Fruit fly (Drosophila melanogaster): ENCODE measurements around the gene CG14223.

Gene CG14223

DNA sequence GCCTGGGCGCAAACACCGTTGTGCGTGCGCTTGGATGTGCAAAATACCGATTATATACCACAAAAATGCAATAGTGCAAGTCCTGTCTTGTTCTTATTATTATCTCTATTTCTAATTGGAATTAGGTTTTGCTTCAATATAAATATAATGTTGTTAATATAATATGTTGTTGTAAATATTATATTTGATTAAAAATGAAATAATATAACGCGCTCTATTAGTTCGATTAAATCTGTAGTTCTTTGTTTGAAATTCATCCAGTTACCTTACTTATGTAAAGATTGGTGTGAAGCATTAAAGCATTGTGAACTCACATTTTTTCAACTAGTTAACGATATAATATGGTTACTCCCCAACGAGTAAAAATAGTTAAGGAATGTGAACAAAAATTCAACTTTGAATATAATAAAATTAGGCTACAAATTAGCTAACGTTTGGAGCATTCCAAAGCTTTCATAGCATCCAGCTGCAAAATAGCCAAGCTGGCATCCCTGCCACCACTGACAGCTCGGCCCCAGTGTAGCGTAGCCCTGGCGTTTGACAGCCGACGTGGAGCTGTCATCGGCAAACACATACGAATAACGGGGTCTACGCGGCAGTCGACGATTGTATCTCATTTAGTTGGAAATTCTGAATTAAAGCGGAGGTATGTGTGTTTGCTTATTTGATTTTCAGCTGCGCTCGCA lies 20.8 kb downstream of the CG14223 start, which contains the start of the genes CG12237 and Sec61gamma (continued):
- TF ChIP-seq insv (GFP tag; optimal IDR thresholded peaks at IDR 0.05) = peak in 1 of 2 experiments; percentile 89
- no peak for TF ChIP-seq Oli (tag; optimal IDR thresholded peaks at IDR 0.05)
- no peak for TF ChIP-seq CG3407 (GFP tag; optimal IDR thresholded peaks at IDR 0.05)
- TF ChIP-seq Sin3A (optimal IDR thresholded peaks at IDR 0.05) = peak; percentile 16
- TF ChIP-seq CG10366 (GFP tag; IDR thresholded peaks at IDR 0.05) = peak; percentile 21; the same call in 1 of the 2 replicates
- TF ChIP-seq CG11560 (tag; IDR thresholded peaks at IDR 0.05) = no peak
- no peak for TF ChIP-seq Blimp-1 (GFP tag; optimal IDR thresholded peaks at IDR 0.05)
- peak; percentile 10 for TF ChIP-seq nerfin-1 (tag; optimal IDR thresholded peaks at IDR 0.05)
- peak in 1 of 2 experiments; percentile 11 for TF ChIP-seq chif (GFP tag; optimal IDR thresholded peaks at IDR 0.05)
- no peak for TF ChIP-seq yki (optimal IDR thresholded peaks at IDR 0.05)
- TF ChIP-seq CG12391 (tag; optimal IDR thresholded peaks at IDR 0.05) = peak; percentile 45
- TF ChIP-seq CG32532 (GFP tag; IDR thresholded peaks at IDR 0.05) = peak; percentile 60
- peak; percentile 33; the same call in 1 of the 3 replicates for TF ChIP-seq zfh1 (GFP tag; IDR thresholded peaks at IDR 0.05)
- TF ChIP-seq H2.0 (GFP tag; IDR thresholded peaks at IDR 0.05) = 0 out of 2 replicates have a peak, but pooled peaks have one; percentile 6
- TF ChIP-seq trem (tag; optimal IDR thresholded peaks at IDR 0.05) = peak; percentile 30
- TF ChIP-seq CG14710 (tag; optimal IDR thresholded peaks at IDR 0.05) = peak; percentile 60
- TF ChIP-seq CG2712 (tag; optimal IDR thresholded peaks at IDR 0.05) = peak; percentile 48
- TF ChIP-seq CG6683 (GFP tag; optimal IDR thresholded peaks at IDR 0.05) = no peak
- TF ChIP-seq mld (GFP tag; IDR thresholded peaks at IDR 0.05; ENCODE audit: partially characterized antibody) = no peak
- TF ChIP-seq Dad (GFP tag; optimal IDR thresholded peaks at IDR 0.05) = peak; percentile 24
- TF ChIP-seq CG4617 (GFP tag; optimal IDR thresholded peaks at IDR 0.05; ENCODE audit: borderline replicate concordance) = peak; percentile 32
- TF ChIP-seq ftz-f1 (GFP tag; optimal IDR thresholded peaks at IDR 0.05) = peak; percentile 20
- TF ChIP-seq stc (GFP tag; IDR thresholded peaks at IDR 0.05) = 0 out of 2 replicates have a peak, but pooled peaks have one; percentile 5
- TF ChIP-seq sob (GFP tag; IDR thresholded peaks at IDR 0.05) = 0 out of 2 replicates have a peak, but pooled peaks have one; percentile 28
- peak; percentile 77 for TF ChIP-seq CG12659 (GFP tag; optimal IDR thresholded peaks at IDR 0.05)
- no peak for TF ChIP-seq CG4424 (GFP tag; optimal IDR thresholded peaks at IDR 0.05)
- TF ChIP-seq crc (GFP tag; optimal IDR thresholded peaks at IDR 0.05) = no peak
- TF ChIP-seq CG15479 (GFP tag; optimal IDR thresholded peaks at IDR 0.05) = peak; percentile 32
- TF ChIP-seq dm (GFP tag; optimal IDR thresholded peaks at IDR 0.05) = peak; percentile 53
- peak; percentile 44 for TF ChIP-seq p53 (GFP tag; optimal IDR thresholded peaks at IDR 0.05)

DNA sequence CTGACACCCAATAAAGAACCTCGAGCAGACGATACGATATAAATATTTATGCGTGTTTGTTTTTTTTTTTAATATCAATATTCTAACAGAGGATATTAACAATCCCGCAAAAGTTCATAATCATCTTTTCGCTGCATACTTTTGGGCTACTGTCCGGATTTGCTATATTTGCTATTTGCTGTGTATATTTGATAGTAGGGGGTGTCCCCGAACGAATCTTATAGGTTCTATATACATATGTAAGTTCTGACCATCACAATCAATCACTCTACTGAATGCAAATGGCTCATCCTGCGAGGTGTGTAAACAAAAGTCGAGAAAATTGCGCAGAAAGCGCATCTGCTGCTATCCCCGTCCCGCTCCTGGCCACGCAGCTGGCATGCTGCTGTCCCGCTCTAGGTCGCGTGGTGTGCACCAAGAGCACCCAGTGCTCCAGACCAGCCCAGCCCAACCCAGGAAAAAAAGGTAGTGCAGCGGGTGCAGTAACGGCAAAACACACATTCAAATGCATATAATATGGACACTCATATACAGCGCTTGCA lies 23.0 kb downstream of the CG14223 start:
- TF ChIP-seq zfh1 (GFP tag; IDR thresholded peaks at IDR 0.05) (no peak), CG8478 (optimal IDR thresholded peaks at IDR 0.05) (peak; percentile 59), CG6254 (GFP tag; optimal IDR thresholded peaks at IDR 0.05) (peak; percentile 46), lab (GFP tag; optimal IDR thresholded peaks at IDR 0.05) (no peak), Opbp (GFP tag; IDR thresholded peaks at IDR 0.05; ENCODE audit: partially characterized antibody) (no peak), Med (GFP tag) (peak; percentile 37), NFAT (GFP tag; IDR thresholded peaks at IDR 0.05) (no peak), klu (GFP tag; IDR thresholded peaks at IDR 0.05) (no peak), CG6791 (GFP tag; IDR thresholded peaks at IDR 0.05; ENCODE audit: partially characterized antibody) (no peak), CG1832 (GFP tag; optimal IDR thresholded peaks at IDR 0.05) (peak; percentile 66), MBD-R2 (GFP tag; IDR thresholded peaks at IDR 0.05) (peak; percentile 34; the same call in 1 of the 2 replicates), HHEX (GFP tag; optimal IDR thresholded peaks at IDR 0.05) (no peak), Bgb (GFP tag; IDR thresholded peaks at IDR 0.05; ENCODE audit: partially characterized antibody) (0 out of 2 replicates have a peak, but pooled peaks have one; percentile 13), CG13424 (tag; optimal IDR thresholded peaks at IDR 0.05) (no peak)

All from whole organism, embryonic.